Worm (Caenorhabditis elegans): ENCODE measurements around the gene C13A2.7.

DNA sequence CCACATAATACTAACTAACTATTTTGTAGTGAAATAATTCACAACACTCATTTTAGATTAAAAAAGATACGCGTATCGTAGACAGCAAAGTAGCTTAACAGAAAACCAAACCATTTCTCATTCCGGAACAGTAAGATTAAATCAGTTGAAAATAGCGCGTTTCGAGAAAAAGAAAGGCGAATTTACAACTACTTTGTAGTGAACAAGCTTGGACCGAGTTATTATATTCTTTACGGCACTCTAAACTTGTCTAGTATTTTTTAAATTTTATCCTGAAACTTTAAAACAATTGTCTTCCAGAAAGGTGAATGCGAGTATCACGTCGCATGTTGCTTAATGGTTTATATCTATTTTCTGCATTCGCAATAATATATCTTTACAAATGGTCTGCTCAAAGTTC is 13.0 kb downstream of the C13A2.7 start, which contains the start of gene C13A2.4:
- TF ChIP-seq zag-1 (tag; optimal IDR thresholded peaks at IDR 0.05) (no peak), snpc-4 (tag; optimal IDR thresholded peaks at IDR 0.05) (no peak), nhr-129 (tag; optimal IDR thresholded peaks at IDR 0.05) (no peak), nhr-11 (tag; optimal IDR thresholded peaks at IDR 0.05) (no peak)

Data from whole organism, L2 larva.